Fruit fly (Drosophila melanogaster): ENCODE results near the gene Pdss2.

Gene Pdss2

DNA sequence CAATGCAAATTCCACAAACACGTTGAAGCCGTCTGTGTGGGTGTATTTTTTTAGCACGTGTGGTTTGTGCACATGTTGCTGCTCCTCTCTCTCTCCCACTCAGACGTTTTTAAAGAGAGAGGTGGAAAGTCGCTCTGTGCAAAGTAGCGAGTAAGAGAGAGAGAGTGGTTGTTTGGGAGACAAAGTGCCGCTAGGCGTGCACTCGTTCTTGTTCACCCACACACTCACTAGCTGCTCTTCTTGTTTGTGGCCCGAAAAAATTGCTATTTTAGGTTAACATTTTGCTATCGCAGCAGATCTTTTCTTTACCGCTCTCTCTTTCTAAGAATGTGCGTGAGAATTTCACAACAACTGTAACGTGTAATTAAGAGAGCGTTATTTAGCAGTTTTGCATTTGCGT is 18.8 kb upstream of the Pdss2 start (continued):
- no peak for TF ChIP-seq CG3726 (GFP tag; IDR thresholded peaks at IDR 0.05)
- no peak for TF ChIP-seq CG18476 (GFP tag; optimal IDR thresholded peaks at IDR 0.05)
- no peak for TF ChIP-seq CG1233 (GFP tag; optimal IDR thresholded peaks at IDR 0.05)
- no peak for TF ChIP-seq zf30C (GFP tag; optimal IDR thresholded peaks at IDR 0.05)
- no peak for TF ChIP-seq caup (GFP tag; optimal IDR thresholded peaks at IDR 0.05; ENCODE audit: severe bottlenecking)
- peak; percentile 29 for TF ChIP-seq mirr (GFP tag; optimal IDR thresholded peaks at IDR 0.05)
- no peak for TF ChIP-seq CG11093 (GFP tag; IDR thresholded peaks at IDR 0.05)
- peak; percentile 20 for TF ChIP-seq D (optimal IDR thresholded peaks at IDR 0.05)
- no peak for TF ChIP-seq D (GFP tag; optimal IDR thresholded peaks at IDR 0.05)
- no peak for TF ChIP-seq Mes4 (GFP tag; optimal IDR thresholded peaks at IDR 0.05)
- TF ChIP-seq Jarid2 (GFP tag; optimal IDR thresholded peaks at IDR 0.05), result no peak
- peak; percentile 38; the same call in 1 of the 3 replicates for TF ChIP-seq CG16813 (GFP tag; IDR thresholded peaks at IDR 0.05; ENCODE audit: partially characterized antibody)
- TF ChIP-seq CG7271 (tag; optimal IDR thresholded peaks at IDR 0.05), result no peak
- TF ChIP-seq zen (tag; optimal IDR thresholded peaks at IDR 0.05), result no peak
- TF ChIP-seq lov (optimal IDR thresholded peaks at IDR 0.05), result no peak
- no peak for TF ChIP-seq lov (GFP tag; IDR thresholded peaks at IDR 0.05)
- TF ChIP-seq wdn (GFP tag; IDR thresholded peaks at IDR 0.05), result no peak
- TF ChIP-seq twi (tag; optimal IDR thresholded peaks at IDR 0.05), result peak; percentile 64

DNA sequence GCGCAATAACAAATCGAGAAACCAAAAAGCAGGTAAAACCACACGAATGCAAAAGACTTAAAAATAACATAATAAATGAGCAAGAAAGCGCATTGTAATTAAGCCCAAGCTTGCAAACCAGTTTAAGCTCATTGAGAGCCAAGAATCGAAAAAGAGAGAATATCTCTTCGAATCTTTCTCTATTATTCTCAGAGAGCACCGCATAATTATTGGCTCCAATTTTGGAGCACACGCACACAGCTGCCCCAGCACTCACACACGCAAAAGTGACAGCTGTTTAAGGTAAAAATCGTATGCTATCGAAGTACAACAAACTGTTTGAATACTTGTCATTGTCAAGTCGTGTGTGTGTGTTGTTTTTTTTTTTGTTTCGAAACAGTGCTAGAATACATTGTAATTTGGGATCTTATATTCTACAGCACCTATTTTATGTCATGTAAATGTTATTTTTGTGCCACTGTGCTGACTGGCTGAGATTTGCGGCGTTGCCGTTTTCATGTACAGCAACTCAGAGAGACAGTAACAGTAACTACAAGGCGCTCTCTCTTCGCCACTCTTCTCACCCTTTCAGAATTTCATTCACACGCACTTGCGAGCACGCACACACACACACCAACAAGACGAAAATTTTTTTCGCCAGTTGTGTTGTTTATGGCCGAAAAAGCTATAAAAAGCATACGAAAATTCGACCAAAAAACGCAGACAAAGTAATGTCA is 18.2 kb upstream of the Pdss2 start:
- TF ChIP-seq repo (GFP tag; optimal IDR thresholded peaks at IDR 0.05) (no peak), Six4 (GFP tag; optimal IDR thresholded peaks at IDR 0.05) (peak; percentile 31), CG7372 (GFP tag; IDR thresholded peaks at IDR 0.05) (no peak), Antp (GFP tag; optimal IDR thresholded peaks at IDR 0.05) (peak; percentile 54), CG8290 (GFP tag; optimal IDR thresholded peaks at IDR 0.05) (no peak), CG8290 (tag; optimal IDR thresholded peaks at IDR 0.05) (peak in 1 of 2 experiments; percentile 15), CG16863 (GFP tag; optimal IDR thresholded peaks at IDR 0.05) (peak; percentile 58), Hr39 (optimal IDR thresholded peaks at IDR 0.05) (no peak), GATAe (GFP tag; conservative IDR thresholded peaks at IDR 0.05) (no peak; the same call in 1 of the 2 replicates), Dbx (GFP tag; IDR thresholded peaks at IDR 0.05) (peak; percentile 74; the same call in 2 of the 3 replicates), HHEX (GFP tag; optimal IDR thresholded peaks at IDR 0.05) (no peak), prd (optimal IDR thresholded peaks at IDR 0.05) (no peak), prd (GFP tag; IDR thresholded peaks at IDR 0.05) (peak; percentile 73; the same call in 2 of the 3 replicates), Max (GFP tag; optimal IDR thresholded peaks at IDR 0.05) (peak; percentile 3), shn (GFP tag; optimal IDR thresholded peaks at IDR 0.05) (no peak), BEAF-32 (GFP tag; optimal IDR thresholded peaks at IDR 0.05) (no peak), CG10543 (GFP tag; optimal IDR thresholded peaks at IDR 0.05) (peak; percentile 23), onecut (GFP tag; IDR thresholded peaks at IDR 0.05) (0 out of 2 replicates have a peak, but pooled peaks have one; percentile 14), Ptx1 (GFP tag; IDR thresholded peaks at IDR 0.05) (peak; percentile 59), pzg (GFP tag; optimal IDR thresholded peaks at IDR 0.05) (no peak), CG12155 (GFP tag; optimal IDR thresholded peaks at IDR 0.05) (peak; percentile 46), ash1 (GFP tag; optimal IDR thresholded peaks at IDR 0.05) (no peak), CG12391 (tag; optimal IDR thresholded peaks at IDR 0.05) (peak; percentile 48), MESR4 (GFP tag; optimal IDR thresholded peaks at IDR 0.05) (no peak), Nf-YB (GFP tag; optimal IDR thresholded peaks at IDR 0.05) (no peak), ems (GFP tag; optimal IDR thresholded peaks at IDR 0.05) (peak; percentile 30), bcd (GFP tag; optimal IDR thresholded peaks at IDR 0.05) (peak; percentile 37), cg (GFP tag; optimal IDR thresholded peaks at IDR 0.05) (peak; percentile 85), grn (GFP tag; optimal IDR thresholded peaks at IDR 0.05) (no peak), ken (GFP tag; IDR thresholded peaks at IDR 0.05) (peak; percentile 55; the same call in 1 of the 3 replicates), CG12659 (GFP tag; optimal IDR thresholded peaks at IDR 0.05) (peak; percentile 30), ato (GFP tag; IDR thresholded peaks at IDR 0.05; ENCODE audit: partially characterized antibody) (no peak), CG1529 (GFP tag; optimal IDR thresholded peaks at IDR 0.05) (no peak)
